Fruit fly (Drosophila melanogaster) whole organism, embryonic: ENCODE data around the gene VhaAC45RP.
A peak's percentile ranks its signal among the peaks of the same experiment; 100 is the strongest.

Experiments used
- ATbp ChIP-seq: fragments of 200-800 bp; sonication (Bioruptor generic); optimal IDR thresholded peaks from 2 replicates; lab custom pipeline; 2017; ENCODE audit warnings: missing biosample characterization, mild to moderate bottlenecking, missing genetic modification characterization, missing genetic modification reagents
- Bgb ChIP-seq: fragments of 200-800 bp; sonication (Bioruptor generic); IDR thresholded peaks from 2 replicates; pipeline ENCODE4 v1.3.6; 2022; ENCODE audit warnings: missing biosample characterization, missing genetic modification characterization; ENCODE audit not compliant: partially characterized antibody
- CG10462 ChIP-seq: fragments of 200-800 bp; sonication (Bioruptor generic); optimal IDR thresholded peaks from 2 replicates; lab custom pipeline; 2016; ENCODE audit warnings: missing biosample characterization, missing genetic modification characterization
- CG11085 ChIP-seq: fragments of 200-800 bp; sonication (Bioruptor generic); IDR thresholded peaks from 2 replicates; pipeline ENCODE4 v1.3.6; 2022; ENCODE audit warnings: missing biosample characterization, missing genetic modification characterization
- CG12219 ChIP-seq: fragments of 200-800 bp; sonication (Bioruptor generic); optimal IDR thresholded peaks from 3 replicates; lab custom pipeline; 2018; ENCODE audit warnings: missing biosample characterization, mild to moderate bottlenecking, missing genetic modification characterization
- CG12391 ChIP-seq: fragments of 200-800 bp; sonication (Bioruptor generic); optimal IDR thresholded peaks from 3 replicates; lab custom pipeline; 2018; ENCODE audit warnings: missing biosample characterization, mild to moderate bottlenecking, missing genetic modification characterization, moderate library complexity
- CG31224 ChIP-seq: fragments of 200-800 bp; sonication (Bioruptor generic); IDR thresholded peaks from 2 replicates; pipeline ENCODE4 v1.3.6; 2022; ENCODE audit warnings: missing biosample characterization, missing genetic modification characterization
- CG31441 ChIP-seq: fragments of 200-800 bp; sonication (Bioruptor generic); IDR thresholded peaks from 2 replicates; pipeline ENCODE4 v1.3.6; 2022; ENCODE audit warnings: missing biosample characterization, missing genetic modification characterization
- CG32767 ChIP-seq: fragments of 200-800 bp; sonication (Bioruptor generic); IDR thresholded peaks from 2 replicates; pipeline ENCODE4 v1.3.6; 2022; ENCODE audit warnings: missing biosample characterization, missing genetic modification characterization
- CG4730 ChIP-seq: fragments of 200-800 bp; sonication (Bioruptor generic); IDR thresholded peaks from 2 replicates; pipeline ENCODE4 v1.3.6; 2022; ENCODE audit warnings: missing biosample characterization, missing genetic modification characterization
- CG9437 ChIP-seq: fragments of 200-800 bp; sonication (Bioruptor generic); optimal IDR thresholded peaks from 2 replicates; lab custom pipeline; 2018; ENCODE audit warnings: missing biosample characterization, mild to moderate bottlenecking, missing genetic modification characterization
- Dek ChIP-seq: fragments of 200-800 bp; sonication (Bioruptor generic); optimal IDR thresholded peaks from 3 replicates; lab custom pipeline; 2019; ENCODE audit warnings: missing biosample characterization, mild to moderate bottlenecking, missing genetic modification characterization, moderate library complexity
- Dip3 ChIP-seq: fragments of 200-800 bp; sonication (Bioruptor generic); optimal IDR thresholded peaks from 3 replicates; lab custom pipeline; 2016; ENCODE audit warnings: missing biosample characterization, missing genetic modification characterization
- HLH4C ChIP-seq: fragments of 200-800 bp; sonication (Bioruptor generic); IDR thresholded peaks from 3 replicates; pipeline ENCODE4 v1.3.6; 2022; ENCODE audit warnings: missing biosample characterization, missing genetic modification characterization; ENCODE audit not compliant: partially characterized antibody
- Hey ChIP-seq: fragments of 200-800 bp; sonication (Bioruptor generic); optimal IDR thresholded peaks from 3 replicates; lab custom pipeline; 2018; ENCODE audit warnings: missing biosample characterization, mild to moderate bottlenecking, missing genetic modification characterization
- Hr51 ChIP-seq, 2 experiments: fragments of 200-800 bp; sonication (Bioruptor generic); optimal IDR thresholded peaks; 2 replicates in 1 of 2; 3 replicates in 1 of 2; lab custom pipeline; 2016 to 2018; ENCODE audit warnings: missing biosample characterization in 2 of 2, missing genetic modification characterization in 2 of 2, mild to moderate bottlenecking in 1 of 2, moderate library complexity in 1 of 2
- Poxn ChIP-seq: fragments of 200-800 bp; sonication (Bioruptor generic); IDR thresholded peaks from 2 replicates; pipeline ENCODE4 v1.3.6; 2022; ENCODE audit warnings: missing biosample characterization, missing genetic modification characterization
- Ptx1 ChIP-seq: fragments of 200-800 bp; sonication (Bioruptor generic); IDR thresholded peaks from 2 replicates; pipeline ENCODE4 v1.3.6; 2022; ENCODE audit warnings: missing biosample characterization, missing genetic modification characterization
- Sin3A ChIP-seq: fragments of >200 bp; optimal IDR thresholded peaks from 2 replicates; lab custom pipeline; 2018
- Vsx1 ChIP-seq: fragments of 200-800 bp; sonication (Bioruptor generic); optimal IDR thresholded peaks from 2 replicates; lab custom pipeline; 2017; ENCODE audit warnings: missing biosample characterization, mild to moderate bottlenecking, missing genetic modification characterization, missing genetic modification reagents
- bab2 ChIP-seq: fragments of 200-800 bp; sonication (Bioruptor generic); optimal IDR thresholded peaks from 2 replicates; lab custom pipeline; 2016; ENCODE audit warnings: missing biosample characterization, missing genetic modification characterization
- bbx ChIP-seq: fragments of 200-800 bp; sonication (Bioruptor generic); IDR thresholded peaks from 2 replicates; pipeline ENCODE4 v1.3.6; 2022; ENCODE audit warnings: missing biosample characterization, missing genetic modification characterization; ENCODE audit not compliant: partially characterized antibody
- bcd ChIP-seq: fragments of 200-800 bp; sonication (Bioruptor generic); optimal IDR thresholded peaks from 2 replicates; lab custom pipeline; 2017; ENCODE audit warnings: missing biosample characterization, mild to moderate bottlenecking, missing genetic modification characterization
- bsh ChIP-seq, 2 experiments: fragments of 200-800 bp; sonication (Bioruptor generic); optimal IDR thresholded peaks; 2 replicates each; lab custom pipeline; 2017 to 2018; ENCODE audit warnings: mild to moderate bottlenecking in 2 of 2, missing biosample characterization in 2 of 2, missing genetic modification characterization in 2 of 2, moderate library complexity in 1 of 2
- dpn ChIP-seq, 2 experiments: fragments of 200-800 bp; sonication (Bioruptor generic); optimal IDR thresholded peaks; 3 replicates each; lab custom pipeline; 2016; ENCODE audit warnings: missing biosample characterization in 2 of 2, missing genetic modification characterization in 2 of 2
- fd3F ChIP-seq: fragments of 200-800 bp; sonication (Bioruptor generic); optimal IDR thresholded peaks from 2 replicates; lab custom pipeline; 2018; ENCODE audit warnings: missing biosample characterization, mild to moderate bottlenecking, missing genetic modification characterization, moderate library complexity
- fru ChIP-seq: fragments of >200 bp; optimal IDR thresholded peaks from 2 replicates; lab custom pipeline; 2017
- gem ChIP-seq: fragments of 200-800 bp; sonication (Bioruptor generic); optimal IDR thresholded peaks from 2 replicates; lab custom pipeline; 2019; ENCODE audit warnings: missing biosample characterization, mild to moderate bottlenecking, missing genetic modification characterization, moderate library complexity
- gfzf ChIP-seq: fragments of 200-800 bp; sonication (Bioruptor generic); optimal IDR thresholded peaks from 2 replicates; lab custom pipeline; 2016; ENCODE audit warnings: missing biosample characterization, mild to moderate bottlenecking, missing genetic modification characterization, moderate library complexity
- gt ChIP-seq: fragments of 200-800 bp; sonication (Bioruptor generic); IDR thresholded peaks from 2 replicates; pipeline ENCODE4 v1.3.6; 2022; ENCODE audit warnings: missing biosample characterization, missing genetic modification characterization
- h ChIP-seq: fragments of >200 bp; optimal IDR thresholded peaks from 2 replicates; lab custom pipeline; 2017
- hth ChIP-seq: fragments of >200 bp; optimal IDR thresholded peaks from 2 replicates; lab custom pipeline; 2017; ENCODE audit warnings: inconsistent platforms
- insv ChIP-seq, 2 experiments: fragments of 200-800 bp; sonication (Bioruptor generic); optimal IDR thresholded peaks; 3 replicates each; lab custom pipeline; 2016 to 2018; ENCODE audit warnings: missing biosample characterization in 2 of 2, missing genetic modification characterization in 2 of 2
- inv ChIP-seq: fragments of 200-800 bp; sonication (Bioruptor generic); IDR thresholded peaks from 2 replicates; pipeline ENCODE4 v1.3.6; 2022; ENCODE audit warnings: missing biosample characterization, missing genetic modification characterization; ENCODE audit not compliant: partially characterized antibody
- jing ChIP-seq: fragments of 200-800 bp; sonication (Bioruptor generic); optimal IDR thresholded peaks from 2 replicates; lab custom pipeline; 2018; ENCODE audit warnings: missing biosample characterization, mild to moderate bottlenecking, missing genetic modification characterization
- ken ChIP-seq: fragments of 200-800 bp; sonication (Bioruptor generic); IDR thresholded peaks from 3 replicates; pipeline ENCODE4 v1.3.6; 2022; ENCODE audit warnings: missing biosample characterization, missing genetic modification characterization
- nau ChIP-seq: fragments of 200-800 bp; sonication (Bioruptor generic); optimal IDR thresholded peaks from 3 replicates; lab custom pipeline; 2017; ENCODE audit warnings: missing biosample characterization, mild to moderate bottlenecking, missing genetic modification characterization, missing genetic modification reagents
- nmo ChIP-seq: fragments of 200-800 bp; sonication (Bioruptor generic); optimal IDR thresholded peaks from 2 replicates; lab custom pipeline; 2018; ENCODE audit warnings: missing biosample characterization, mild to moderate bottlenecking, missing genetic modification characterization, moderate library complexity
- phol ChIP-seq: fragments of 200-800 bp; sonication (Bioruptor generic); optimal IDR thresholded peaks from 3 replicates; lab custom pipeline; 2018; ENCODE audit warnings: missing biosample characterization, mild to moderate bottlenecking, missing genetic modification characterization, moderate library complexity
- pnt ChIP-seq: fragments of 200-800 bp; sonication (Bioruptor generic); optimal IDR thresholded peaks from 3 replicates; lab custom pipeline; 2016; ENCODE audit warnings: missing biosample characterization, missing genetic modification characterization
- psq ChIP-seq: fragments of 200-800 bp; sonication (Bioruptor generic); optimal IDR thresholded peaks from 2 replicates; lab custom pipeline; 2017; ENCODE audit warnings: missing biosample characterization, missing genetic modification characterization
- row ChIP-seq: fragments of 200-800 bp; sonication (Bioruptor generic); IDR thresholded peaks from 3 replicates; pipeline ENCODE4 v1.3.6; 2022; ENCODE audit warnings: missing biosample characterization, missing genetic modification characterization
- run ChIP-seq: fragments of 200-800 bp; sonication (Bioruptor generic); optimal IDR thresholded peaks from 3 replicates; lab custom pipeline; 2018; ENCODE audit warnings: missing biosample characterization, mild to moderate bottlenecking, missing genetic modification characterization
- seq ChIP-seq: fragments of 200-800 bp; sonication (Bioruptor generic); IDR thresholded peaks from 2 replicates; pipeline ENCODE4 v1.3.6; 2022; ENCODE audit warnings: missing biosample characterization, missing genetic modification characterization
- sna ChIP-seq: fragments of 200-800 bp; sonication (Bioruptor generic); IDR thresholded peaks from 2 replicates; pipeline ENCODE4 v1.3.6; 2022; ENCODE audit warnings: missing biosample characterization, missing genetic modification characterization; ENCODE audit not compliant: partially characterized antibody
- toy ChIP-seq: fragments of 200-800 bp; sonication (Bioruptor generic); IDR thresholded peaks from 2 replicates; pipeline ENCODE4 v1.3.6; 2022; ENCODE audit warnings: missing biosample characterization, missing genetic modification characterization
- ttk ChIP-seq: fragments of 200-800 bp; sonication (Bioruptor generic); IDR thresholded peaks from 2 replicates; pipeline ENCODE4 v2.1.2; 2022; ENCODE audit warnings: missing biosample characterization, missing genetic modification characterization
- vvl ChIP-seq: fragments of 200-800 bp; sonication (Bioruptor generic); IDR thresholded peaks from 2 replicates; pipeline ENCODE4 v1.3.6; 2022; ENCODE audit warnings: missing biosample characterization, missing genetic modification characterization
- zen ChIP-seq: fragments of 200-800 bp; sonication (Bioruptor generic); optimal IDR thresholded peaks from 3 replicates; lab custom pipeline; 2018; ENCODE audit warnings: missing biosample characterization, mild to moderate bottlenecking, missing genetic modification characterization, moderate library complexity

Gene VhaAC45RP

dm6 chr3R:30134063-30135047, 31.9 kb downstream of the VhaAC45RP start, which contains the start of gene Tpi (continued):
- TF ChIP-seq ttk (GFP tag; lab: Robert Waterston, UW): no peak
- no peak for TF ChIP-seq Dip3 (GFP tag; lab: Kevin White, UChicago)
- no peak for TF ChIP-seq bsh (GFP tag; optimal IDR thresholded peaks at IDR 0.05; lab: Kevin White, UChicago)
- TF ChIP-seq ken (GFP tag; lab: Robert Waterston, UW): no peak
- TF ChIP-seq nau (GFP tag; lab: Kevin White, UChicago): no peak
- peak in 1 of 2 experiments; percentile 66 for TF ChIP-seq Hr51 (GFP tag; optimal IDR thresholded peaks at IDR 0.05; lab: Kevin White, UChicago)
- no peak for TF ChIP-seq gem
- no peak for TF ChIP-seq fru (lab: Kevin White, UChicago)
- TF ChIP-seq Hey (tag; lab: Kevin White, UChicago): no peak
- TF ChIP-seq CG31224 (GFP tag; lab: Robert Waterston, UW): no peak
- no peak for TF ChIP-seq seq
- TF ChIP-seq psq: no peak
- TF ChIP-seq run (tag; lab: Kevin White, UChicago): no peak
- TF ChIP-seq nmo (GFP tag; lab: Kevin White, UChicago): no peak
- TF ChIP-seq CG4730: no peak
- no peak for TF ChIP-seq sna (GFP tag; lab: Robert Waterston, UW)
- peak; percentile 29 for TF ChIP-seq Dek (tag; lab: Kevin White, UChicago)
- no peak for TF ChIP-seq CG12391 (tag; lab: Kevin White, UChicago)
- peak in 1 of 2 experiments; percentile 9 for TF ChIP-seq dpn (GFP tag; optimal IDR thresholded peaks at IDR 0.05; lab: Kevin White, UChicago)
- no peak; the same call in 1 of the 2 replicates for TF ChIP-seq bbx (GFP tag; lab: Robert Waterston, UW)
- TF ChIP-seq toy: no peak
- no peak for TF ChIP-seq CG11085
- TF ChIP-seq inv: no peak
- peak; percentile 75 for TF ChIP-seq gfzf
- 0 out of 2 replicates have a peak, but pooled peaks have one; percentile 8 for TF ChIP-seq Ptx1 (GFP tag; lab: Robert Waterston, UW)
- no peak for TF ChIP-seq vvl (GFP tag; lab: Robert Waterston, UW)
- no peak for TF ChIP-seq zen (tag; lab: Kevin White, UChicago)
- peak; percentile 21 for TF ChIP-seq fd3F (GFP tag; lab: Kevin White, UChicago)
- TF ChIP-seq CG12219 (GFP tag; lab: Kevin White, UChicago): peak; percentile 46
- no peak for TF ChIP-seq CG31441
- no peak for TF ChIP-seq gt
- no peak; the same call in 1 of the 2 replicates for TF ChIP-seq Bgb (GFP tag; lab: Robert Waterston, UW)
- TF ChIP-seq Vsx1 (GFP tag; lab: Kevin White, UChicago): no peak
- no peak for TF ChIP-seq bcd
- TF ChIP-seq bab2: no peak
- no peak for TF ChIP-seq h (lab: Kevin White, UChicago)
- peak; percentile 51; the same call in 2 of the 3 replicates for TF ChIP-seq row (GFP tag; lab: Robert Waterston, UW)
- no peak for TF ChIP-seq CG32767 (GFP tag; lab: Robert Waterston, UW)
- TF ChIP-seq ATbp (GFP tag; lab: Kevin White, UChicago): no peak
- no peak for TF ChIP-seq jing (GFP tag; lab: Kevin White, UChicago)
- TF ChIP-seq phol (tag; lab: Kevin White, UChicago): no peak
- TF ChIP-seq Sin3A (lab: Kevin White, UChicago): no peak
- TF ChIP-seq pnt (GFP tag; lab: Kevin White, UChicago): no peak
- no peak for TF ChIP-seq insv (GFP tag; optimal IDR thresholded peaks at IDR 0.05; lab: Kevin White, UChicago)
- TF ChIP-seq HLH4C: no peak
- no peak for TF ChIP-seq Poxn (GFP tag; lab: Robert Waterston, UW)
- no peak for TF ChIP-seq CG10462 (GFP tag; lab: Kevin White, UChicago)
- TF ChIP-seq hth: no peak
- TF ChIP-seq CG9437: peak; percentile 5
